Worm (Caenorhabditis elegans): ENCODE measurements around the gene oac-4.
A peak's percentile ranks its signal among the peaks of the same experiment; 100 is the strongest.

DNA sequence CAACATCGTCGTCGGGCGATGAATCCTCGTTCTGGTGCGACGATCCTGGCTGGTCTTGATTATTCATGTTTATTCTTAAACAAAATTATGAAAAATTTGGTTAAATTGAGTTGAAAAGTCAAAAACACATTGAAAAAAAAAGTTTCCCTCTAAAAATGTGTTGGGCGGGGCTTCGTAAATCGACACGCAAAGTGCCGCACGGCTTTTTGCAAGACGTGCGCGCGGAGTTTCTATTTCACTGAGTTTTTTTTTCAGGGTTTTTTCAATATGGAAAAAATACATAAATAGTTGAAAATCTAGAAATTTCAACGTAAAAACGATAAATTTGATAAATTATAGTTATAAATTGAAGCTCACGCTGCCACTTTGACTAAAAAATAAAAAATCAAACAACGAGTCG, 27.7 kb downstream of the oac-4 start, which contains the start of gene F54D10.5:
- no peak for TF ChIP-seq nhr-10 (tag; optimal IDR thresholded peaks at IDR 0.05)
- peak; percentile 12 for TF ChIP-seq nhr-77 (tag; optimal IDR thresholded peaks at IDR 0.05)
- TF ChIP-seq pqm-1 (tag; optimal IDR thresholded peaks at IDR 0.05) = no peak
- no peak for TF ChIP-seq unc-62 (GFP tag; optimal IDR thresholded peaks at IDR 0.05 in 1 of 2)
- TF ChIP-seq unc-62 (tag; optimal IDR thresholded peaks at IDR 0.05) = no peak
- peak; percentile 63 for TF ChIP-seq T26A8.4 (GFP tag; IDR thresholded peaks at IDR 0.05)
- peak; percentile 31 for TF ChIP-seq lin-13 (GFP tag; optimal IDR thresholded peaks at IDR 0.05)
- no peak for TF ChIP-seq jun-1 (tag; optimal IDR thresholded peaks at IDR 0.05)
- no peak for TF ChIP-seq ceh-20 (GFP tag; IDR thresholded peaks at IDR 0.05)
- TF ChIP-seq lin-39 (tag; optimal IDR thresholded peaks at IDR 0.05) = no peak
- TF ChIP-seq nhr-48 (tag; optimal IDR thresholded peaks at IDR 0.05) = no peak
- TF ChIP-seq daf-16 (GFP tag; optimal IDR thresholded peaks at IDR 0.05) = no peak
- TF ChIP-seq daf-16 (tag; optimal IDR thresholded peaks at IDR 0.05) = no peak
- TF ChIP-seq ceh-28 (tag; optimal IDR thresholded peaks at IDR 0.05) = no peak
- peak; percentile 28 for TF ChIP-seq nhr-28 (tag; optimal IDR thresholded peaks at IDR 0.05)
- TF ChIP-seq nhr-237 (tag; optimal IDR thresholded peaks at IDR 0.05) = no peak

Data from whole organism, L4 larva.